Worm (Caenorhabditis elegans) whole organism, L1 larva: ENCODE data around the gene F37A8.1.

Experiments used
- C16A3.4 ChIP-seq: fragments of 150-350 bp; optimal IDR thresholded peaks from 2 replicates; lab custom pipeline; 2014; ENCODE audit warnings: missing biosample characterization, missing genetic modification characterization
- C34B4.2 ChIP-seq: sonication (generic microtip); optimal IDR thresholded peaks from 2 replicates; lab custom pipeline; 2017; ENCODE audit warnings: mild to moderate bottlenecking, missing genetic modification characterization, missing compliant biosample characterization
- Y116A8C.19 ChIP-seq: sonication (generic microtip); optimal IDR thresholded peaks from 2 replicates; lab custom pipeline; 2016; ENCODE audit warnings: missing compliant biosample characterization, missing genetic modification characterization, borderline replicate concordance
- alr-1 ChIP-seq: fragments of 200-800 bp; sonication (Bioruptor generic); optimal IDR thresholded peaks from 2 replicates; lab custom pipeline; 2018; ENCODE audit warnings: borderline replicate concordance, mild to moderate bottlenecking, missing genetic modification characterization, missing compliant biosample characterization
- blmp-1 ChIP-seq: fragments of 150-350 bp; optimal IDR thresholded peaks from 2 replicates; lab custom pipeline; 2014; ENCODE audit warnings: missing biosample characterization, missing genetic modification characterization
- ceh-63 ChIP-seq: fragments of 200-800 bp; sonication (Bioruptor generic); optimal IDR thresholded peaks from 2 replicates; lab custom pipeline; 2018; ENCODE audit warnings: mild to moderate bottlenecking, missing genetic modification characterization, missing compliant biosample characterization
- ceh-8 ChIP-seq: fragments of 200-800 bp; sonication (Bioruptor generic); optimal IDR thresholded peaks from 2 replicates; lab custom pipeline; 2018; ENCODE audit warnings: mild to moderate bottlenecking, missing genetic modification characterization, moderate library complexity, missing compliant biosample characterization
- ceh-82 ChIP-seq, 3 experiments: fragments of 150-350 bp in 1 of 3; sonication (generic microtip) in 2 of 3; optimal IDR thresholded peaks; 2 replicates each; lab custom pipeline; 2014 to 2017; ENCODE audit warnings: missing biosample characterization in 3 of 3, missing genetic modification characterization in 3 of 3
- ceh-88 ChIP-seq: fragments of 200-800 bp; sonication (Bioruptor generic); IDR thresholded peaks from 2 replicates; pipeline ENCODE4 v1.3.6; 2022; ENCODE audit warnings: missing genetic modification characterization, missing compliant biosample characterization
- dpl-1 ChIP-seq, 3 experiments: fragments of 150-350 bp in 2 of 3; sonication (generic microtip) in 1 of 3; optimal IDR thresholded peaks; 2 replicates each; lab custom pipeline; 2014 to 2017; ENCODE audit warnings: missing biosample characterization in 3 of 3, missing genetic modification characterization in 3 of 3, missing genetic modification reagents in 3 of 3
- dsc-1 ChIP-seq: sonication (generic microtip); optimal IDR thresholded peaks from 2 replicates; lab custom pipeline; 2016; ENCODE audit warnings: mild to moderate bottlenecking, missing genetic modification characterization, missing compliant biosample characterization
- efl-1 ChIP-seq, 4 experiments: fragments of 150-350 bp; optimal IDR thresholded peaks in 3 of 4; peaks in 1 of 4; 1 replicate in 1 of 4; 2 replicates in 3 of 4; lab custom pipeline; 2014; ENCODE audit warnings: missing biosample characterization in 2 of 4, missing genetic modification characterization in 2 of 4, missing genetic modification reagents in 2 of 4
- efl-3 ChIP-seq: fragments of 200-800 bp; sonication (Bioruptor generic); optimal IDR thresholded peaks from 2 replicates; lab custom pipeline; 2018; ENCODE audit warnings: mild to moderate bottlenecking, missing genetic modification characterization, missing compliant biosample characterization
- fkh-10 ChIP-seq: sonication (generic microtip); optimal IDR thresholded peaks from 2 replicates; lab custom pipeline; 2017; ENCODE audit warnings: missing biosample characterization, missing genetic modification reagents, missing genetic modification characterization
- fkh-8 ChIP-seq: sonication (generic microtip); optimal IDR thresholded peaks from 2 replicates; lab custom pipeline; 2016; ENCODE audit warnings: mild to moderate bottlenecking, missing genetic modification characterization, missing compliant biosample characterization
- grh-1 ChIP-seq: fragments of 200-800 bp; sonication (Bioruptor generic); IDR thresholded peaks from 2 replicates; pipeline ENCODE4 v1.3.6; 2022; ENCODE audit warnings: missing genetic modification reagents, missing genetic modification characterization, missing compliant biosample characterization
- hlh-17 ChIP-seq: fragments of 200-800 bp; sonication (Bioruptor generic); optimal IDR thresholded peaks from 2 replicates; lab custom pipeline; 2018; ENCODE audit warnings: missing genetic modification characterization, mild to moderate bottlenecking, missing compliant biosample characterization, moderate library complexity, borderline replicate concordance
- hlh-4 ChIP-seq: sonication (generic microtip); optimal IDR thresholded peaks from 2 replicates; lab custom pipeline; 2016; ENCODE audit warnings: mild to moderate bottlenecking, missing genetic modification characterization, missing compliant biosample characterization
- irx-1 ChIP-seq: sonication (generic microtip); optimal IDR thresholded peaks from 2 replicates; lab custom pipeline; 2016; ENCODE audit warnings: missing genetic modification characterization, missing compliant biosample characterization
- isw-1 ChIP-seq: fragments of 200-800 bp; sonication (Bioruptor generic); IDR thresholded peaks from 2 replicates; pipeline ENCODE4 v1.3.6; 2022; ENCODE audit warnings: missing genetic modification characterization, missing compliant biosample characterization
- jun-1 ChIP-seq: fragments of 150-350 bp; optimal IDR thresholded peaks from 2 replicates; lab custom pipeline; 2014; ENCODE audit warnings: missing biosample characterization, missing genetic modification reagents, missing genetic modification characterization
- lin-14 ChIP-seq: fragments of 200-800 bp; sonication (Bioruptor generic); optimal IDR thresholded peaks from 2 replicates; lab custom pipeline; 2018; ENCODE audit warnings: mild to moderate bottlenecking, missing genetic modification characterization, moderate library complexity, missing compliant biosample characterization
- lin-35 ChIP-seq, 2 experiments: fragments of 150-350 bp; optimal IDR thresholded peaks; 2 replicates each; lab custom pipeline; 2014; ENCODE audit warnings: missing biosample characterization in 2 of 2, missing genetic modification characterization in 2 of 2, missing genetic modification reagents in 2 of 2
- lin-39 ChIP-seq: fragments of 150-350 bp; optimal IDR thresholded peaks from 2 replicates; lab custom pipeline; 2014; ENCODE audit warnings: missing biosample characterization, missing genetic modification reagents, missing genetic modification characterization
- lsy-2 ChIP-seq, 2 experiments: fragments of 150-350 bp; optimal IDR thresholded peaks; 2 replicates each; lab custom pipeline; 2014; ENCODE audit warnings: missing biosample characterization in 2 of 2, missing genetic modification characterization in 2 of 2
- mdl-1 ChIP-seq, 2 experiments: fragments of 150-350 bp; optimal IDR thresholded peaks; 2 replicates each; lab custom pipeline; 2014 to 2017; ENCODE audit warnings: missing biosample characterization in 2 of 2, missing genetic modification characterization in 2 of 2, inconsistent platforms in 1 of 2
- mef-2 ChIP-seq: fragments of 150-350 bp; optimal IDR thresholded peaks from 2 replicates; lab custom pipeline; 2014; ENCODE audit warnings: missing biosample characterization, missing genetic modification characterization
- mep-1 ChIP-seq: fragments of 150-350 bp; optimal IDR thresholded peaks from 2 replicates; lab custom pipeline; 2014; ENCODE audit warnings: missing biosample characterization, missing genetic modification characterization
- nhr-11 ChIP-seq: fragments of 150-350 bp; optimal IDR thresholded peaks from 2 replicates; lab custom pipeline; 2014; ENCODE audit warnings: missing biosample characterization, missing genetic modification characterization
- nhr-19 ChIP-seq: fragments of 200-800 bp; sonication (Bioruptor generic); conservative IDR thresholded peaks from 2 replicates; pipeline ENCODE4 v1.3.6; 2022; ENCODE audit warnings: missing genetic modification characterization, missing compliant biosample characterization
- nhr-20 ChIP-seq: sonication (generic microtip); optimal IDR thresholded peaks from 2 replicates; lab custom pipeline; 2016; ENCODE audit warnings: mild to moderate bottlenecking, missing genetic modification characterization, missing compliant biosample characterization
- nhr-237 ChIP-seq: fragments of 150-350 bp; optimal IDR thresholded peaks from 2 replicates; lab custom pipeline; 2014; ENCODE audit warnings: missing biosample characterization, missing genetic modification characterization
- nhr-47 ChIP-seq: sonication (generic microtip); optimal IDR thresholded peaks from 2 replicates; lab custom pipeline; 2016; ENCODE audit warnings: mild to moderate bottlenecking, missing genetic modification characterization, moderate library complexity, missing compliant biosample characterization
- nhr-71 ChIP-seq: sonication (generic microtip); optimal IDR thresholded peaks from 2 replicates; lab custom pipeline; 2016; ENCODE audit warnings: mild to moderate bottlenecking, missing genetic modification characterization, moderate library complexity, missing compliant biosample characterization
- nhr-77 ChIP-seq: fragments of 150-350 bp; optimal IDR thresholded peaks from 2 replicates; lab custom pipeline; 2014; ENCODE audit warnings: missing biosample characterization, missing genetic modification characterization
- nhr-85 ChIP-seq: sonication (generic microtip); peaks from one replicate; lab custom pipeline; 2016; ENCODE audit warnings: missing genetic modification characterization, inconsistent platforms, missing compliant biosample characterization
- pax-3 ChIP-seq: fragments of 200-800 bp; sonication (Bioruptor generic); optimal IDR thresholded peaks from 2 replicates; lab custom pipeline; 2018; ENCODE audit warnings: mild to moderate bottlenecking, missing genetic modification characterization, moderate library complexity, missing compliant biosample characterization
- rnt-1 ChIP-seq: sonication (generic microtip); optimal IDR thresholded peaks from 2 replicates; lab custom pipeline; 2016; ENCODE audit warnings: mild to moderate bottlenecking, missing genetic modification characterization, moderate library complexity, missing compliant biosample characterization
- skn-1 ChIP-seq: fragments of 150-350 bp; optimal IDR thresholded peaks from 2 replicates; lab custom pipeline; 2014; ENCODE audit warnings: missing biosample characterization, missing genetic modification characterization
- snpc-4 ChIP-seq: fragments of 150-350 bp; optimal IDR thresholded peaks from 2 replicates; lab custom pipeline; 2014; ENCODE audit warnings: missing biosample characterization, missing genetic modification characterization
- snu-23 ChIP-seq: sonication (generic microtip); optimal IDR thresholded peaks from 2 replicates; lab custom pipeline; 2016; ENCODE audit warnings: missing genetic modification characterization, missing compliant biosample characterization
- sox-4 ChIP-seq: sonication (generic microtip); optimal IDR thresholded peaks from 2 replicates; lab custom pipeline; 2016; ENCODE audit warnings: missing genetic modification characterization, missing compliant biosample characterization
- swsn-7 ChIP-seq: sonication (generic microtip); optimal IDR thresholded peaks from 2 replicates; lab custom pipeline; 2016; ENCODE audit warnings: missing genetic modification characterization, missing compliant biosample characterization
- tbx-2 ChIP-seq: sonication (generic microtip); optimal IDR thresholded peaks from 2 replicates; lab custom pipeline; 2016; ENCODE audit warnings: missing genetic modification characterization, missing compliant biosample characterization
- tlp-1 ChIP-seq: fragments of 150-350 bp; optimal IDR thresholded peaks from 2 replicates; lab custom pipeline; 2014; ENCODE audit warnings: missing biosample characterization, missing genetic modification characterization
- unc-86 ChIP-seq: sonication (generic microtip); optimal IDR thresholded peaks from 2 replicates; lab custom pipeline; 2016; ENCODE audit warnings: missing genetic modification characterization, missing compliant biosample characterization
- vab-15 ChIP-seq: sonication (generic microtip); optimal IDR thresholded peaks from 2 replicates; lab custom pipeline; 2017; ENCODE audit warnings: missing genotype, mild to moderate bottlenecking, missing genetic modification characterization, missing compliant biosample characterization
- zag-1 ChIP-seq: fragments of 150-350 bp; optimal IDR thresholded peaks from 2 replicates; lab custom pipeline; 2014; ENCODE audit warnings: missing biosample characterization, missing genetic modification characterization
- zip-4 ChIP-seq: fragments of 200-800 bp; sonication (Bioruptor generic); optimal IDR thresholded peaks from 2 replicates; lab custom pipeline; 2018; ENCODE audit warnings: mild to moderate bottlenecking, missing genetic modification characterization, moderate library complexity, missing compliant biosample characterization
- ztf-4 ChIP-seq: fragments of 150-350 bp; optimal IDR thresholded peaks from 2 replicates; lab custom pipeline; 2014; ENCODE audit warnings: missing biosample characterization, missing genetic modification characterization

F37A8.1 gene

DNA sequence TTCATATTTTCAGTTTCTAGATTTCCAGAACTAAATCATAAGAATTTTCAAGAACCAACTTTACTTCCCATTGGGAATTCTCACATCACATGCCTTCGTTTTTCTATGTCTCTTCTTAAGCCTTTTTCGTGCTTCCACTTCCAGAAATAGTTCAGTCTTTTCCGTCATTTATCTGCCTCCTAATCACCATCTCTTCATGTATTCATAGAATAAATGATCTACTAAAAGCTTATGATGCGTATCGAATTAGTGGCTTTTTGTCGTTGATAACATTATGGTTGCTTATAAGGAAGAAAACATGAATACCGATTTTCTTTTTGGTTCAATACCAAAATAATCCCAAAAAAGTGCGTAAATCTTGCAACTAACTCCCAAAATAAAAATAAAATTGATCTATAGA lies 26.6 kb downstream of the F37A8.1 start:
- no peak for TF ChIP-seq tlp-1 (tag; lab: Kevin White, UChicago)
- TF ChIP-seq unc-86 (tag; lab: Kevin White, UChicago): peak; percentile 30
- TF ChIP-seq nhr-11 (tag; lab: Kevin White, UChicago): no peak
- peak; percentile 91 for TF ChIP-seq dsc-1 (tag; lab: Kevin White, UChicago)
- no peak for TF ChIP-seq grh-1 (GFP tag; lab: Robert Waterston, UW)
- TF ChIP-seq nhr-47 (tag; lab: Kevin White, UChicago): peak; percentile 48
- TF ChIP-seq sox-4 (tag; lab: Kevin White, UChicago): peak; percentile 79
- no peak for TF ChIP-seq snpc-4 (tag; lab: Kevin White, UChicago)
- no peak for TF ChIP-seq ceh-8
- no peak for TF ChIP-seq blmp-1 (tag; lab: Kevin White, UChicago)
- TF ChIP-seq nhr-71: peak; percentile 10
- no peak for TF ChIP-seq nhr-85
- TF ChIP-seq fkh-8 (tag; lab: Kevin White, UChicago): peak; percentile 80
- no peak for TF ChIP-seq skn-1
- TF ChIP-seq C34B4.2 (tag; lab: Kevin White, UChicago): no peak
- TF ChIP-seq nhr-20: no peak
- TF ChIP-seq fkh-10 (GFP tag; lab: Kevin White, UChicago): no peak
- no peak for TF ChIP-seq tbx-2 (tag; lab: Kevin White, UChicago)
- peak; percentile 44 for TF ChIP-seq pax-3
- TF ChIP-seq hlh-17 (GFP tag; lab: Kevin White, UChicago): no peak
- no peak for TF ChIP-seq zip-4
- no peak for TF ChIP-seq Y116A8C.19
- no peak for TF ChIP-seq irx-1
- no peak for TF ChIP-seq mdl-1 (tag; optimal IDR thresholded peaks at IDR 0.05; lab: Kevin White, UChicago)
- TF ChIP-seq efl-3 (GFP tag; lab: Kevin White, UChicago): no peak
- no peak for TF ChIP-seq ceh-88 (GFP tag; lab: Robert Waterston, UW)
- TF ChIP-seq vab-15 (tag; lab: Kevin White, UChicago): no peak

DNA sequence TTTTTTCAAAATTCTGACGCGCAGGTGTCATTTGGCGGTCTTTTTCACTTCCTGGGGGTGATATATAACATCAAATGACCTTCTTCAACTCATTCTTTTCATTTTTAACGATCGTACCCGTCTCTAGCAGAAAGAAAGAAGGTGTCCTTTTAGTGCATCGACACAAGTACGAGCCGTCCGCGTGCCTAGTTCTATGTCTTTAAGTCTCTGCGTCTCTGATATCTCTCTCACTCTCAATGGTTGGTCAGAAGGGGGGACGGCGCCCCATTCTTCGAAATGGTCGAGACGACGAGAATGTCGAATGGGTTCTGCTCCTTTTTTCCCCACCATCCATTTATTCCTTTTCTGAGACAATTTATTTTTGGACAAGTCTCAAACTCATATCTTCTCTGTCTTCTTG lies 27.4 kb downstream of the F37A8.1 start:
- TF ChIP-seq unc-86 (tag; lab: Kevin White, UChicago): peak; percentile 59
- peak; percentile 12 to 13 for TF ChIP-seq efl-1 (optimal IDR thresholded peaks at IDR 0.05; lab: Kevin White, UChicago)
- peak in 1 of 2 experiments; percentile 33 for TF ChIP-seq efl-1 (GFP tag; optimal IDR thresholded peaks at IDR 0.05 in 1 of 2; lab: Kevin White, UChicago)
- no peak for TF ChIP-seq nhr-19 (GFP tag; lab: Robert Waterston, UW)
- TF ChIP-seq nhr-77 (tag; lab: Kevin White, UChicago): no peak
- TF ChIP-seq mef-2 (tag; lab: Kevin White, UChicago): no peak
- TF ChIP-seq snu-23 (GFP tag; lab: Kevin White, UChicago): peak; percentile 26
- no peak for TF ChIP-seq lin-39 (tag; lab: Kevin White, UChicago)
- no peak for TF ChIP-seq jun-1
- peak in 1 of 2 experiments; percentile 24 for TF ChIP-seq mdl-1 (tag; optimal IDR thresholded peaks at IDR 0.05; lab: Kevin White, UChicago)
- peak; percentile 65 for TF ChIP-seq nhr-71
- no peak for TF ChIP-seq isw-1 (GFP tag; lab: Robert Waterston, UW)
- TF ChIP-seq fkh-10 (GFP tag; lab: Kevin White, UChicago): no peak
- TF ChIP-seq dsc-1 (tag; lab: Kevin White, UChicago): peak; percentile 18
- peak in 1 of 3 experiments; percentile 15 for TF ChIP-seq ceh-82 (tag; optimal IDR thresholded peaks at IDR 0.05; lab: Kevin White, UChicago)
- TF ChIP-seq ceh-63 (GFP tag; lab: Kevin White, UChicago): no peak
- peak in 1 of 3 experiments; percentile 15 for TF ChIP-seq dpl-1 (GFP tag; optimal IDR thresholded peaks at IDR 0.05; lab: Kevin White, UChicago)
- peak; percentile 21 for TF ChIP-seq rnt-1 (tag; lab: Kevin White, UChicago)
- peak; percentile 0 for TF ChIP-seq C16A3.4 (tag; lab: Kevin White, UChicago)
- peak; percentile 66 for TF ChIP-seq ztf-4 (tag; lab: Kevin White, UChicago)
- TF ChIP-seq lin-14 (GFP tag; lab: Kevin White, UChicago): peak; percentile 80
- peak; percentile 2 for TF ChIP-seq blmp-1 (tag; lab: Kevin White, UChicago)
- TF ChIP-seq nhr-85: peak; percentile 75
- TF ChIP-seq mep-1 (tag; lab: Kevin White, UChicago): peak; percentile 29
- peak; percentile 47 for TF ChIP-seq fkh-8 (tag; lab: Kevin White, UChicago)
- TF ChIP-seq lsy-2 (tag; optimal IDR thresholded peaks at IDR 0.05; lab: Kevin White, UChicago): peak; percentile 16 to 24
- TF ChIP-seq tbx-2 (tag; lab: Kevin White, UChicago): no peak
- no peak for TF ChIP-seq nhr-237 (tag; lab: Kevin White, UChicago)
- no peak for TF ChIP-seq nhr-20
- TF ChIP-seq lin-35 (GFP tag; optimal IDR thresholded peaks at IDR 0.05; lab: Kevin White, UChicago): peak; percentile 13 to 16
- TF ChIP-seq skn-1: peak; percentile 8
- TF ChIP-seq hlh-4 (tag; lab: Kevin White, UChicago): no peak
- no peak for TF ChIP-seq zag-1 (tag; lab: Kevin White, UChicago)
- peak; percentile 27 for TF ChIP-seq swsn-7 (tag; lab: Kevin White, UChicago)
- TF ChIP-seq alr-1 (tag; lab: Kevin White, UChicago): no peak
- peak; percentile 32 for TF ChIP-seq nhr-47 (tag; lab: Kevin White, UChicago)
- TF ChIP-seq, all 84 proteins: peak for 21
